Fruit fly (Drosophila melanogaster) whole organism, embryonic: ENCODE results near the gene Wdr62.
A peak's percentile ranks its signal among the peaks of the same experiment; 100 is the strongest.

Experiments
- C15 ChIP-seq: fragments of 200-800 bp; sonication (Bioruptor generic); IDR thresholded peaks from 3 replicates; pipeline ENCODE4 v1.3.6; 2022; ENCODE audit warnings: missing biosample characterization, missing genetic modification characterization
- CG10267 ChIP-seq: fragments of 200-800 bp; sonication (Bioruptor generic); optimal IDR thresholded peaks from 2 replicates; lab custom pipeline; 2018; ENCODE audit warnings: missing biosample characterization, mild to moderate bottlenecking, missing genetic modification characterization, moderate library complexity
- CG12219 ChIP-seq: fragments of 200-800 bp; sonication (Bioruptor generic); optimal IDR thresholded peaks from 3 replicates; lab custom pipeline; 2018; ENCODE audit warnings: missing biosample characterization, mild to moderate bottlenecking, missing genetic modification characterization
- CG12236 ChIP-seq: fragments of 200-800 bp; sonication (Bioruptor generic); optimal IDR thresholded peaks from 2 replicates; lab custom pipeline; 2016; ENCODE audit warnings: missing biosample characterization, missing genetic modification characterization
- CG15269 ChIP-seq: fragments of 200-800 bp; sonication (Bioruptor generic); optimal IDR thresholded peaks from 2 replicates; lab custom pipeline; 2018; ENCODE audit warnings: missing biosample characterization, mild to moderate bottlenecking, missing genetic modification characterization, moderate library complexity
- CG15601 ChIP-seq: fragments of 200-800 bp; sonication (Bioruptor generic); optimal IDR thresholded peaks from 3 replicates; lab custom pipeline; 2019; ENCODE audit warnings: missing biosample characterization, mild to moderate bottlenecking, missing genetic modification characterization, moderate library complexity
- CG1603 ChIP-seq: fragments of 200-800 bp; sonication (Bioruptor generic); optimal IDR thresholded peaks from 2 replicates; lab custom pipeline; 2019; ENCODE audit warnings: missing biosample characterization, mild to moderate bottlenecking, missing genetic modification characterization, moderate library complexity
- CG17912 ChIP-seq: fragments of 200-800 bp; sonication (Bioruptor generic); optimal IDR thresholded peaks from 2 replicates; lab custom pipeline; 2018; ENCODE audit warnings: missing biosample characterization, mild to moderate bottlenecking, missing genetic modification characterization
- CG2202 ChIP-seq: fragments of 200-800 bp; sonication (Bioruptor generic); optimal IDR thresholded peaks from 2 replicates; lab custom pipeline; 2018; ENCODE audit warnings: missing biosample characterization, mild to moderate bottlenecking, missing genetic modification characterization
- CG2678 ChIP-seq: fragments of 200-800 bp; sonication (Bioruptor generic); optimal IDR thresholded peaks from 3 replicates; lab custom pipeline; 2019; ENCODE audit warnings: missing biosample characterization, mild to moderate bottlenecking, missing genetic modification characterization, moderate library complexity
- CG2712 ChIP-seq: fragments of 200-800 bp; optimal IDR thresholded peaks from 3 replicates; lab custom pipeline; 2019; ENCODE audit warnings: missing biosample characterization, mild to moderate bottlenecking, missing genetic modification characterization, moderate library complexity
- CG33213 ChIP-seq: fragments of 200-800 bp; sonication (Bioruptor generic); optimal IDR thresholded peaks from 3 replicates; lab custom pipeline; 2016; ENCODE audit warnings: missing biosample characterization, missing genetic modification characterization
- CG33557 ChIP-seq: fragments of 200-800 bp; sonication (Bioruptor generic); optimal IDR thresholded peaks from 2 replicates; lab custom pipeline; 2019; ENCODE audit warnings: missing biosample characterization, mild to moderate bottlenecking, missing genetic modification characterization, moderate library complexity
- CG4854 ChIP-seq: fragments of 200-800 bp; sonication (Bioruptor generic); optimal IDR thresholded peaks from 2 replicates; lab custom pipeline; 2016; ENCODE audit warnings: missing biosample characterization, missing genetic modification characterization, inconsistent platforms
- CG6813 ChIP-seq: fragments of 200-800 bp; sonication (Bioruptor generic); optimal IDR thresholded peaks from 2 replicates; lab custom pipeline; 2017; ENCODE audit warnings: missing biosample characterization, missing genetic modification characterization, mild to moderate bottlenecking, moderate library complexity, missing genetic modification reagents
- Chrac-16 ChIP-seq: fragments of 200-800 bp; sonication (Bioruptor generic); optimal IDR thresholded peaks from 3 replicates; lab custom pipeline; 2016; ENCODE audit warnings: missing biosample characterization, missing genetic modification characterization
- D ChIP-seq, 2 experiments: fragments of 200-800 bp in 1 of 2; fragments of >200 bp in 1 of 2; sonication (Bioruptor generic) in 1 of 2; optimal IDR thresholded peaks; 2 replicates in 1 of 2; 3 replicates in 1 of 2; lab custom pipeline; 2017; ENCODE audit warnings: mild to moderate bottlenecking in 1 of 2, missing biosample characterization in 1 of 2, missing genetic modification characterization in 1 of 2, missing genetic modification reagents in 1 of 2
- Dbx ChIP-seq: fragments of 200-800 bp; sonication (Bioruptor generic); IDR thresholded peaks from 3 replicates; pipeline ENCODE4 v1.3.6; 2022; ENCODE audit warnings: missing biosample characterization, missing genetic modification characterization
- Dp ChIP-seq: fragments of 200-800 bp; sonication (Bioruptor generic); optimal IDR thresholded peaks from 2 replicates; lab custom pipeline; 2018; ENCODE audit warnings: missing biosample characterization, mild to moderate bottlenecking, missing genetic modification characterization, moderate library complexity
- Drgx ChIP-seq: fragments of 200-800 bp; sonication (Bioruptor generic); IDR thresholded peaks from 2 replicates; pipeline ENCODE4 v1.3.6; 2022; ENCODE audit warnings: missing biosample characterization, missing genetic modification characterization
- MESR4 ChIP-seq: fragments of 200-800 bp; sonication (Bioruptor generic); optimal IDR thresholded peaks from 2 replicates; lab custom pipeline; 2018; ENCODE audit warnings: missing biosample characterization, mild to moderate bottlenecking, missing genetic modification characterization, moderate library complexity
- Nf-YC ChIP-seq: fragments of 200-800 bp; optimal IDR thresholded peaks from 3 replicates; lab custom pipeline; 2019; ENCODE audit warnings: missing biosample characterization, mild to moderate bottlenecking, missing genetic modification characterization, moderate library complexity
- Side ChIP-seq: fragments of 200-800 bp; sonication (Bioruptor generic); optimal IDR thresholded peaks from 2 replicates; lab custom pipeline; 2016; ENCODE audit warnings: missing biosample characterization, missing genetic modification characterization
- amos ChIP-seq: fragments of 200-800 bp; sonication (Bioruptor generic); IDR thresholded peaks from 2 replicates; pipeline ENCODE4 v1.3.6; 2022; ENCODE audit warnings: missing biosample characterization, missing genetic modification characterization; ENCODE audit not compliant: partially characterized antibody
- ato ChIP-seq: fragments of 200-800 bp; sonication (Bioruptor generic); IDR thresholded peaks from 2 replicates; pipeline ENCODE4 v1.3.6; 2022; ENCODE audit warnings: missing biosample characterization, missing genetic modification characterization; ENCODE audit not compliant: partially characterized antibody
- chif ChIP-seq, 2 experiments: fragments of 200-800 bp; sonication (Bioruptor generic); optimal IDR thresholded peaks; 3 replicates each; lab custom pipeline; 2016; ENCODE audit warnings: missing biosample characterization in 2 of 2, missing genetic modification characterization in 2 of 2
- dimm ChIP-seq: fragments of 200-800 bp; sonication (Bioruptor generic); IDR thresholded peaks from 2 replicates; pipeline ENCODE4 v1.3.6; 2022; ENCODE audit warnings: missing biosample characterization, missing genetic modification characterization
- eve ChIP-seq, 2 experiments: fragments of >200 bp; optimal IDR thresholded peaks; 2 replicates each; lab custom pipeline; 2017; ENCODE audit warnings: missing biosample characterization in 2 of 2, missing genetic modification characterization in 2 of 2
- ewg ChIP-seq: fragments of 200-800 bp; sonication (Bioruptor generic); optimal IDR thresholded peaks from 3 replicates; lab custom pipeline; 2017; ENCODE audit warnings: mild to moderate bottlenecking, missing biosample characterization, missing genetic modification reagents, missing genetic modification characterization
- exex ChIP-seq: fragments of 200-800 bp; sonication (Bioruptor generic); optimal IDR thresholded peaks from 4 replicates; lab custom pipeline; 2018; ENCODE audit warnings: missing biosample characterization, mild to moderate bottlenecking, missing genetic modification characterization, moderate library complexity
- fd64A ChIP-seq: fragments of 200-800 bp; sonication (Bioruptor generic); optimal IDR thresholded peaks from 3 replicates; lab custom pipeline; 2018; ENCODE audit warnings: missing biosample characterization, mild to moderate bottlenecking, missing genetic modification characterization
- ftz-f1 ChIP-seq: fragments of 200-800 bp; sonication (Bioruptor generic); optimal IDR thresholded peaks from 2 replicates; lab custom pipeline; 2016; ENCODE audit warnings: missing biosample characterization, missing genetic modification characterization
- gem ChIP-seq: fragments of 200-800 bp; sonication (Bioruptor generic); optimal IDR thresholded peaks from 2 replicates; lab custom pipeline; 2019; ENCODE audit warnings: missing biosample characterization, mild to moderate bottlenecking, missing genetic modification characterization, moderate library complexity
- h ChIP-seq: fragments of >200 bp; optimal IDR thresholded peaks from 2 replicates; lab custom pipeline; 2017
- hkb ChIP-seq, 2 experiments: fragments of 200-800 bp in 1 of 2; fragments of >200 bp in 1 of 2; sonication (Bioruptor generic) in 1 of 2; IDR thresholded peaks in 1 of 2; optimal IDR thresholded peaks in 1 of 2; 2 replicates each; pipeline versions ENCODE4 v1.3.6 to Lab custom; 2017 to 2022; ENCODE audit warnings: missing biosample characterization in 1 of 2, missing genetic modification characterization in 1 of 2
- nau ChIP-seq: fragments of 200-800 bp; sonication (Bioruptor generic); optimal IDR thresholded peaks from 3 replicates; lab custom pipeline; 2017; ENCODE audit warnings: missing biosample characterization, mild to moderate bottlenecking, missing genetic modification characterization, missing genetic modification reagents
- phol ChIP-seq: fragments of 200-800 bp; sonication (Bioruptor generic); optimal IDR thresholded peaks from 3 replicates; lab custom pipeline; 2018; ENCODE audit warnings: missing biosample characterization, mild to moderate bottlenecking, missing genetic modification characterization, moderate library complexity
- pita ChIP-seq: fragments of 200-800 bp; sonication (Bioruptor generic); optimal IDR thresholded peaks from 2 replicates; lab custom pipeline; 2017; ENCODE audit warnings: missing biosample characterization, mild to moderate bottlenecking, missing genetic modification characterization
- psq ChIP-seq: fragments of 200-800 bp; sonication (Bioruptor generic); optimal IDR thresholded peaks from 2 replicates; lab custom pipeline; 2017; ENCODE audit warnings: missing biosample characterization, missing genetic modification characterization
- rib ChIP-seq: fragments of 200-800 bp; sonication (Bioruptor generic); IDR thresholded peaks from 2 replicates; pipeline ENCODE4 v1.3.6; 2022; ENCODE audit warnings: missing biosample characterization, missing genetic modification characterization
- sd ChIP-seq: fragments of 200-800 bp; sonication (Bioruptor generic); optimal IDR thresholded peaks from 3 replicates; lab custom pipeline; 2018; ENCODE audit warnings: missing biosample characterization, mild to moderate bottlenecking, missing genetic modification characterization, moderate library complexity
- sens ChIP-seq: fragments of 200-800 bp; sonication (Bioruptor generic); peaks from one replicate; lab custom pipeline; 2016; ENCODE audit warnings: missing biosample characterization, missing genetic modification characterization
- sim ChIP-seq: fragments of 200-800 bp; sonication (Bioruptor generic); IDR thresholded peaks from 2 replicates; pipeline ENCODE4 v1.3.6; 2022; ENCODE audit warnings: missing biosample characterization, missing genetic modification characterization
- sisA ChIP-seq: fragments of 200-800 bp; sonication (Bioruptor generic); IDR thresholded peaks from 2 replicates; pipeline ENCODE4 v1.3.6; 2022; ENCODE audit warnings: missing biosample characterization, missing genetic modification characterization
- stc ChIP-seq: fragments of 200-800 bp; sonication (Bioruptor generic); IDR thresholded peaks from 2 replicates; pipeline ENCODE4 v1.3.6; 2022; ENCODE audit warnings: missing biosample characterization, missing genetic modification characterization
- tap ChIP-seq: fragments of 200-800 bp; optimal IDR thresholded peaks from 3 replicates; lab custom pipeline; 2019; ENCODE audit warnings: missing biosample characterization, mild to moderate bottlenecking, missing genetic modification characterization, moderate library complexity
- twi ChIP-seq: fragments of 200-800 bp; optimal IDR thresholded peaks from 2 replicates; lab custom pipeline; 2019; ENCODE audit warnings: missing biosample characterization, mild to moderate bottlenecking, missing genetic modification characterization, moderate library complexity
- z ChIP-seq: fragments of 200-800 bp; sonication (Bioruptor generic); IDR thresholded peaks from 3 replicates; pipeline ENCODE4 v1.3.6; 2022; ENCODE audit warnings: missing biosample characterization, missing genetic modification characterization

The Wdr62 gene

dm6 chr2L:1909681-1910080 is 25.3 kb downstream of the Wdr62 start (continued):
- TF ChIP-seq C15 (GFP tag; lab: Robert Waterston, UW): no peak
- TF ChIP-seq z (GFP tag; lab: Robert Waterston, UW): peak; percentile 67; the same call in 1 of the 3 replicates
- TF ChIP-seq Drgx: no peak
- TF ChIP-seq sisA: no peak
- TF ChIP-seq dimm (GFP tag; lab: Robert Waterston, UW): no peak
- no peak for TF ChIP-seq CG2202 (tag; lab: Kevin White, UChicago)
- TF ChIP-seq CG12236 (GFP tag; lab: Kevin White, UChicago): no peak

- TF ChIP-seq rib (GFP tag; lab: Robert Waterston, UW): no peak
- no peak for TF ChIP-seq sim (GFP tag; lab: Robert Waterston, UW)
- TF ChIP-seq CG1603 (tag; lab: Kevin White, UChicago): peak; percentile 32
- no peak for TF ChIP-seq twi (tag; lab: Kevin White, UChicago)
- TF ChIP-seq fd64A (GFP tag; lab: Kevin White, UChicago): peak; percentile 12
- peak; percentile 82 for TF ChIP-seq psq (GFP tag; lab: Kevin White, UChicago)
- peak; percentile 15 for TF ChIP-seq CG12219
- TF ChIP-seq ato (GFP tag; lab: Robert Waterston, UW): no peak
- TF ChIP-seq tap: peak; percentile 16
- TF ChIP-seq stc (GFP tag; lab: Robert Waterston, UW): no peak
- TF ChIP-seq sens (GFP tag; lab: Kevin White, UChicago): peak; percentile 78
- no peak for TF ChIP-seq CG4854 (GFP tag; lab: Kevin White, UChicago)
- peak; percentile 55 for TF ChIP-seq CG2712 (tag; lab: Kevin White, UChicago)
- TF ChIP-seq CG6813: peak; percentile 38
- no peak for TF ChIP-seq CG33213 (GFP tag; lab: Kevin White, UChicago)
- TF ChIP-seq MESR4 (GFP tag; lab: Kevin White, UChicago): no peak
- TF ChIP-seq ftz-f1 (GFP tag; lab: Kevin White, UChicago): peak; percentile 5
- TF ChIP-seq pita (GFP tag; lab: Kevin White, UChicago): no peak
- TF ChIP-seq CG15269: no peak
- no peak for TF ChIP-seq CG33557
- no peak for TF ChIP-seq Dp (GFP tag; lab: Kevin White, UChicago)
- TF ChIP-seq Nf-YC (tag; lab: Kevin White, UChicago): peak; percentile 38
- no peak for TF ChIP-seq Dbx
- no peak for TF ChIP-seq exex
- no peak for TF ChIP-seq D (optimal IDR thresholded peaks at IDR 0.05; lab: Kevin White, UChicago)
- no peak for TF ChIP-seq D (GFP tag; optimal IDR thresholded peaks at IDR 0.05; lab: Kevin White, UChicago)
- TF ChIP-seq nau: peak; percentile 11
- TF ChIP-seq z (GFP tag; lab: Robert Waterston, UW): no peak
- peak in 1 of 2 experiments; percentile 86 for TF ChIP-seq eve (GFP tag; optimal IDR thresholded peaks at IDR 0.05; lab: Kevin White, UChicago)
- peak; percentile 24 for TF ChIP-seq CG2678 (tag; lab: Kevin White, UChicago)
- no peak for TF ChIP-seq h (lab: Kevin White, UChicago)
- TF ChIP-seq Chrac-16 (GFP tag; lab: Kevin White, UChicago): no peak
- no peak for TF ChIP-seq chif (GFP tag; optimal IDR thresholded peaks at IDR 0.05; lab: Kevin White, UChicago)
- peak; percentile 4; the same call in 1 of the 2 replicates for TF ChIP-seq amos (GFP tag; lab: Robert Waterston, UW)
- no peak for TF ChIP-seq Side
- TF ChIP-seq CG10267: peak; percentile 1
- no peak for TF ChIP-seq phol
- TF ChIP-seq ewg (GFP tag; lab: Kevin White, UChicago): peak; percentile 3
- TF ChIP-seq CG15601: peak; percentile 10
- no peak for TF ChIP-seq sd
- TF ChIP-seq CG17912 (GFP tag; lab: Kevin White, UChicago): no peak
- no peak for TF ChIP-seq hkb (optimal IDR thresholded peaks at IDR 0.05; lab: Kevin White, UChicago)
- TF ChIP-seq hkb (GFP tag; IDR thresholded peaks at IDR 0.05; lab: Robert Waterston, UW): peak; percentile 25; the same call in 1 of the 2 replicates
- TF ChIP-seq gem (tag; lab: Kevin White, UChicago): peak; percentile 30
These were observed 27.0 kb downstream of the Wdr62 start for dm6 chr2L:1911316-1911873.
